Fruit fly (Drosophila melanogaster) whole organism, embryonic: Measurements from ENCODE around the gene CG15891.

Experiments used
- Atf-2 ChIP-seq: fragments of 200-800 bp; sonication (Bioruptor generic); optimal IDR thresholded peaks from 2 replicates; lab custom pipeline; 2016; ENCODE audit warnings: missing biosample characterization, missing genetic modification characterization
- CG11247 ChIP-seq: fragments of 200-800 bp; sonication (Bioruptor generic); IDR thresholded peaks from 2 replicates; pipeline ENCODE4 v1.3.6; 2022; ENCODE audit warnings: missing biosample characterization, missing genetic modification characterization
- CG12219 ChIP-seq: fragments of 200-800 bp; sonication (Bioruptor generic); optimal IDR thresholded peaks from 3 replicates; lab custom pipeline; 2018; ENCODE audit warnings: missing biosample characterization, mild to moderate bottlenecking, missing genetic modification characterization
- CG12391 ChIP-seq: fragments of 200-800 bp; sonication (Bioruptor generic); optimal IDR thresholded peaks from 3 replicates; lab custom pipeline; 2018; ENCODE audit warnings: missing biosample characterization, mild to moderate bottlenecking, missing genetic modification characterization, moderate library complexity
- CG14014 ChIP-seq: fragments of 200-800 bp; sonication (Bioruptor generic); IDR thresholded peaks from 2 replicates; pipeline ENCODE4 v1.3.6; 2022; ENCODE audit warnings: missing biosample characterization, missing genetic modification characterization
- CG17912 ChIP-seq: fragments of 200-800 bp; sonication (Bioruptor generic); optimal IDR thresholded peaks from 2 replicates; lab custom pipeline; 2018; ENCODE audit warnings: missing biosample characterization, mild to moderate bottlenecking, missing genetic modification characterization
- CG18476 ChIP-seq: fragments of 200-800 bp; sonication (Bioruptor generic); optimal IDR thresholded peaks from 2 replicates; lab custom pipeline; 2016; ENCODE audit warnings: missing biosample characterization, mild to moderate bottlenecking, missing genetic modification characterization
- CG2116 ChIP-seq: fragments of 200-800 bp; sonication (Bioruptor generic); optimal IDR thresholded peaks from 3 replicates; lab custom pipeline; 2018; ENCODE audit warnings: missing biosample characterization, mild to moderate bottlenecking, missing genetic modification characterization
- CG2129 ChIP-seq: fragments of 200-800 bp; sonication (Bioruptor generic); IDR thresholded peaks from 2 replicates; pipeline ENCODE4 v1.3.6; 2022; ENCODE audit warnings: missing biosample characterization, missing genetic modification characterization; ENCODE audit not compliant: partially characterized antibody
- CG30020 ChIP-seq: fragments of 200-800 bp; optimal IDR thresholded peaks from 2 replicates; lab custom pipeline; 2019; ENCODE audit warnings: missing biosample characterization, mild to moderate bottlenecking, missing genetic modification characterization, moderate library complexity
- CG30431 ChIP-seq: fragments of 200-800 bp; sonication (Bioruptor generic); optimal IDR thresholded peaks from 2 replicates; lab custom pipeline; 2017; ENCODE audit warnings: missing biosample characterization, missing genetic modification characterization
- CG33213 ChIP-seq: fragments of 200-800 bp; sonication (Bioruptor generic); optimal IDR thresholded peaks from 3 replicates; lab custom pipeline; 2016; ENCODE audit warnings: missing biosample characterization, missing genetic modification characterization
- CG33557 ChIP-seq: fragments of 200-800 bp; sonication (Bioruptor generic); optimal IDR thresholded peaks from 2 replicates; lab custom pipeline; 2019; ENCODE audit warnings: missing biosample characterization, mild to moderate bottlenecking, missing genetic modification characterization, moderate library complexity
- CG4282 ChIP-seq: fragments of 200-800 bp; sonication (Bioruptor generic); optimal IDR thresholded peaks from 2 replicates; lab custom pipeline; 2016; ENCODE audit warnings: missing biosample characterization, missing genetic modification characterization
- CG6272 ChIP-seq: fragments of 200-800 bp; sonication (Bioruptor generic); IDR thresholded peaks from 2 replicates; pipeline ENCODE4 v1.3.6; 2022; ENCODE audit warnings: missing biosample characterization, missing genetic modification characterization
- CG6813 ChIP-seq: fragments of 200-800 bp; sonication (Bioruptor generic); optimal IDR thresholded peaks from 2 replicates; lab custom pipeline; 2017; ENCODE audit warnings: missing biosample characterization, missing genetic modification characterization, mild to moderate bottlenecking, moderate library complexity, missing genetic modification reagents
- CG9727 ChIP-seq: fragments of 200-800 bp; sonication (Bioruptor generic); optimal IDR thresholded peaks from 3 replicates; lab custom pipeline; 2017; ENCODE audit warnings: missing biosample characterization, mild to moderate bottlenecking, missing genetic modification characterization
- CTCF ChIP-seq: fragments of 200-800 bp; sonication (Bioruptor generic); optimal IDR thresholded peaks from 2 replicates; lab custom pipeline; 2017; ENCODE audit warnings: missing biosample characterization, mild to moderate bottlenecking, missing genetic modification characterization, moderate library complexity
- D ChIP-seq, 2 experiments: fragments of 200-800 bp in 1 of 2; fragments of >200 bp in 1 of 2; sonication (Bioruptor generic) in 1 of 2; optimal IDR thresholded peaks; 2 replicates in 1 of 2; 3 replicates in 1 of 2; lab custom pipeline; 2017; ENCODE audit warnings: mild to moderate bottlenecking in 1 of 2, missing biosample characterization in 1 of 2, missing genetic modification characterization in 1 of 2, missing genetic modification reagents in 1 of 2
- D19A ChIP-seq: fragments of 200-800 bp; optimal IDR thresholded peaks from 3 replicates; lab custom pipeline; 2019; ENCODE audit warnings: missing biosample characterization, mild to moderate bottlenecking, missing genetic modification characterization, moderate library complexity
- Dref ChIP-seq: fragments of 200-800 bp; sonication (Bioruptor generic); IDR thresholded peaks from 2 replicates; pipeline ENCODE4 v1.3.6; 2022; ENCODE audit warnings: missing biosample characterization, missing genetic modification characterization
- Eip74EF ChIP-seq, 2 experiments: fragments of 200-800 bp in 1 of 2; fragments of >200 bp in 1 of 2; sonication (Bioruptor generic) in 1 of 2; optimal IDR thresholded peaks; 2 replicates each; lab custom pipeline; 2017 to 2019; ENCODE audit warnings: missing biosample characterization in 2 of 2, missing genetic modification characterization in 2 of 2, mild to moderate bottlenecking in 1 of 2, moderate library complexity in 1 of 2
- Ets97D ChIP-seq: fragments of 200-800 bp; sonication (Bioruptor generic); optimal IDR thresholded peaks from 3 replicates; lab custom pipeline; 2016; ENCODE audit warnings: missing biosample characterization, missing genetic modification characterization
- Fer2 ChIP-seq: fragments of 200-800 bp; sonication (Bioruptor generic); optimal IDR thresholded peaks from 2 replicates; lab custom pipeline; 2018; ENCODE audit warnings: missing biosample characterization, mild to moderate bottlenecking, missing genetic modification characterization, moderate library complexity
- Fer3 ChIP-seq: fragments of 200-800 bp; sonication (Bioruptor generic); optimal IDR thresholded peaks from 2 replicates; lab custom pipeline; 2018; ENCODE audit warnings: missing biosample characterization, mild to moderate bottlenecking, missing genetic modification characterization, moderate library complexity
- MESR4 ChIP-seq: fragments of 200-800 bp; sonication (Bioruptor generic); optimal IDR thresholded peaks from 2 replicates; lab custom pipeline; 2018; ENCODE audit warnings: missing biosample characterization, mild to moderate bottlenecking, missing genetic modification characterization, moderate library complexity
- Oaz ChIP-seq: fragments of 200-800 bp; sonication (Bioruptor generic); IDR thresholded peaks from 2 replicates; pipeline ENCODE4 v1.3.6; 2022; ENCODE audit warnings: missing biosample characterization, missing genetic modification characterization
- Side ChIP-seq: fragments of 200-800 bp; sonication (Bioruptor generic); optimal IDR thresholded peaks from 2 replicates; lab custom pipeline; 2016; ENCODE audit warnings: missing biosample characterization, missing genetic modification characterization
- Trl ChIP-seq, 3 experiments: fragments of >200 bp in 2 of 3; fragments of 200-800 bp in 1 of 3; sonication (Bioruptor generic) in 1 of 3; optimal IDR thresholded peaks; 2 replicates in 1 of 3; 3 replicates in 2 of 3; lab custom pipeline; 2016 to 2017; ENCODE audit warnings: missing biosample characterization in 1 of 3, missing genetic modification characterization in 1 of 3
- Vsx1 ChIP-seq: fragments of 200-800 bp; sonication (Bioruptor generic); optimal IDR thresholded peaks from 2 replicates; lab custom pipeline; 2017; ENCODE audit warnings: missing biosample characterization, mild to moderate bottlenecking, missing genetic modification characterization, missing genetic modification reagents
- bowl ChIP-seq: fragments of 200-800 bp; sonication (Bioruptor generic); IDR thresholded peaks from 2 replicates; pipeline ENCODE4 v1.3.6; 2022; ENCODE audit warnings: missing biosample characterization, missing genetic modification characterization
- crp ChIP-seq, 2 experiments: fragments of 200-800 bp; sonication (Bioruptor generic); optimal IDR thresholded peaks; 2 replicates in 1 of 2; 3 replicates in 1 of 2; lab custom pipeline; 2017; ENCODE audit warnings: missing biosample characterization in 2 of 2, missing genetic modification characterization in 2 of 2, mild to moderate bottlenecking in 1 of 2, moderate library complexity in 1 of 2
- danr ChIP-seq: fragments of 200-800 bp; sonication (Bioruptor generic); IDR thresholded peaks from 2 replicates; pipeline ENCODE4 v1.3.6; 2022; ENCODE audit warnings: missing biosample characterization, missing genetic modification characterization
- dmrt11E ChIP-seq: fragments of 200-800 bp; sonication (Bioruptor generic); optimal IDR thresholded peaks from 3 replicates; lab custom pipeline; 2018; ENCODE audit warnings: missing biosample characterization, mild to moderate bottlenecking, missing genetic modification characterization, moderate library complexity
- exex ChIP-seq: fragments of 200-800 bp; sonication (Bioruptor generic); optimal IDR thresholded peaks from 4 replicates; lab custom pipeline; 2018; ENCODE audit warnings: missing biosample characterization, mild to moderate bottlenecking, missing genetic modification characterization, moderate library complexity
- fu2 ChIP-seq: fragments of 200-800 bp; sonication (Bioruptor generic); optimal IDR thresholded peaks from 2 replicates; lab custom pipeline; 2016; ENCODE audit warnings: missing biosample characterization, missing genetic modification characterization
- gcm ChIP-seq: fragments of 200-800 bp; sonication (Bioruptor generic); optimal IDR thresholded peaks from 2 replicates; lab custom pipeline; 2019; ENCODE audit warnings: missing biosample characterization, mild to moderate bottlenecking, missing genetic modification characterization, moderate library complexity
- hb ChIP-seq: fragments of 200-800 bp; sonication (Bioruptor generic); IDR thresholded peaks from 3 replicates; pipeline ENCODE4 v1.3.6; 2022; ENCODE audit warnings: missing biosample characterization, missing genetic modification characterization; ENCODE audit not compliant: partially characterized antibody
- kni ChIP-seq: fragments of 200-800 bp; sonication (Bioruptor generic); optimal IDR thresholded peaks from 3 replicates; lab custom pipeline; 2017; ENCODE audit warnings: mild to moderate bottlenecking, missing biosample characterization, missing genetic modification reagents, missing genetic modification characterization
- nerfin-2 ChIP-seq: fragments of 200-800 bp; sonication (Bioruptor generic); IDR thresholded peaks from 2 replicates; pipeline ENCODE4 v1.3.6; 2022; ENCODE audit warnings: missing biosample characterization, missing genetic modification characterization; ENCODE audit not compliant: partially characterized antibody
- oc ChIP-seq: fragments of 200-800 bp; sonication (Bioruptor generic); optimal IDR thresholded peaks from 2 replicates; lab custom pipeline; 2018; ENCODE audit warnings: missing biosample characterization, mild to moderate bottlenecking, missing genetic modification characterization, moderate library complexity
- odd ChIP-seq: fragments of 200-800 bp; sonication (Bioruptor generic); optimal IDR thresholded peaks from 2 replicates; lab custom pipeline; 2017; ENCODE audit warnings: missing biosample characterization, mild to moderate bottlenecking, missing genetic modification characterization
- schlank ChIP-seq: fragments of 200-800 bp; sonication (Bioruptor generic); optimal IDR thresholded peaks from 2 replicates; lab custom pipeline; 2018; ENCODE audit warnings: missing biosample characterization, mild to moderate bottlenecking, missing genetic modification characterization
- shn ChIP-seq: fragments of 200-800 bp; sonication (Bioruptor generic); optimal IDR thresholded peaks from 3 replicates; lab custom pipeline; 2016; ENCODE audit warnings: missing biosample characterization, missing genetic modification characterization
- ttk ChIP-seq: fragments of 200-800 bp; sonication (Bioruptor generic); IDR thresholded peaks from 2 replicates; pipeline ENCODE4 v2.1.2; 2022; ENCODE audit warnings: missing biosample characterization, missing genetic modification characterization
- tup ChIP-seq: fragments of 200-800 bp; sonication (Bioruptor generic); optimal IDR thresholded peaks from 2 replicates; lab custom pipeline; 2016; ENCODE audit warnings: missing biosample characterization, mild to moderate bottlenecking, missing genetic modification characterization, moderate library complexity
- yki ChIP-seq: fragments of >200 bp; optimal IDR thresholded peaks from 3 replicates; lab custom pipeline; 2018
- z ChIP-seq: fragments of 200-800 bp; sonication (Bioruptor generic); IDR thresholded peaks from 3 replicates; pipeline ENCODE4 v1.3.6; 2022; ENCODE audit warnings: missing biosample characterization, missing genetic modification characterization
- zen ChIP-seq: fragments of 200-800 bp; sonication (Bioruptor generic); optimal IDR thresholded peaks from 3 replicates; lab custom pipeline; 2018; ENCODE audit warnings: missing biosample characterization, mild to moderate bottlenecking, missing genetic modification characterization, moderate library complexity

Gene CG15891

DNA sequence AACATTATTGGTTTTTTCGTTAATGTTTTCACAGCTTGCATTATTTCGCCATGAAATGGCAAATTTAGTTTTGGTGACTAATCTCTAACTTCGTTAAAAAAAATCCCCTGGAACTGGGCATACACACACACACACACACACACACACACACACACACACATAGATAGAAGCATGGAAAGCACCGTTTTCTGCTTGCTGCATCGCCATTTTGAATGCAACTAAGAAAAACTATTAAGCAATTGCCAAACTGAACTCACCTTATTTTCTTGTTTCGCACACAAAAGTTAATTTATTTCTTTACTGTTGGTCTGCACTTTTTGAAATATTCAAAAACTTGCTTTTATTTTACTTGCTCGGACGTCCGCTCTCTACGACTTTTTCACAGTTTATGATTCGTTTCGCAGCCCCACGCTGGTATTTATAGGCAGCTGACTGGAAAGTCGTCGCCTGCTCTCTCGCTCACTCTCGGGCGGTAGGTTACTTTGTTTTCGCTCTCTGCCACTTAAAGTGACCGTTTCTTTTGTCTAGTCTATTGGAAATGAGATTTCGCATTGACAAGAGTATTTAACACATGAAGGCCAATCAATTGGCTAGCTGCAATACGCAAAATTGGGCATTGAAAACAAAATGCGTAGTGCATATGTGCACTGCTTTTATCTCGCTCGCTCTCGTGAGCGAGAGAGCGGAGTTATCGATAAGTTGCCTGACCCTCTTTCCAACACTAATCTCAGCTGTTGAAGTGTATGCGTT is 16.1 kb downstream of the CG15891 start (continued):
- TF ChIP-seq MESR4 (GFP tag; lab: Kevin White, UChicago) (peak; percentile 96), Fer2 (tag; lab: Kevin White, UChicago) (no peak), Atf-2 (GFP tag; lab: Kevin White, UChicago) (peak; percentile 33), CG30431 (no peak), Eip74EF (GFP tag; optimal IDR thresholded peaks at IDR 0.05; lab: Kevin White, UChicago) (no peak), kni (GFP tag; lab: Kevin White, UChicago) (peak; percentile 40), hb (no peak), CG30020 (tag; lab: Kevin White, UChicago) (no peak), CG2129 (GFP tag; lab: Robert Waterston, UW) (no peak), CG6272 (GFP tag; lab: Robert Waterston, UW) (no peak), CG14014 (no peak), D19A (tag; lab: Kevin White, UChicago) (no peak), Side (peak; percentile 36), CG4282 (GFP tag; lab: Kevin White, UChicago) (no peak), CG33213 (GFP tag; lab: Kevin White, UChicago) (peak; percentile 38), crp (GFP tag; optimal IDR thresholded peaks at IDR 0.05; lab: Kevin White, UChicago) (peak in 1 of 2 experiments; percentile 75), ttk (GFP tag; lab: Robert Waterston, UW) (no peak), CG2116 (GFP tag; lab: Kevin White, UChicago) (no peak), CG18476 (GFP tag; lab: Kevin White, UChicago) (no peak), nerfin-2 (GFP tag; lab: Robert Waterston, UW) (no peak), tup (GFP tag; lab: Kevin White, UChicago) (no peak), CG12219 (GFP tag; lab: Kevin White, UChicago) (no peak), fu2 (no peak), shn (GFP tag; lab: Kevin White, UChicago) (no peak), CG9727 (GFP tag; lab: Kevin White, UChicago) (peak; percentile 46), oc (no peak), Oaz (GFP tag; lab: Robert Waterston, UW) (no peak), z (GFP tag; lab: Robert Waterston, UW) (no peak), exex (tag; lab: Kevin White, UChicago) (no peak), gcm (GFP tag; lab: Kevin White, UChicago) (peak; percentile 10), D (optimal IDR thresholded peaks at IDR 0.05; lab: Kevin White, UChicago) (no peak), D (GFP tag; optimal IDR thresholded peaks at IDR 0.05; lab: Kevin White, UChicago) (no peak), CG11247 (GFP tag; lab: Robert Waterston, UW) (no peak), CG17912 (no peak), CG12391 (tag; lab: Kevin White, UChicago) (peak; percentile 6), zen (no peak), CG6813 (GFP tag; lab: Kevin White, UChicago) (no peak), yki (lab: Kevin White, UChicago) (no peak), danr (GFP tag; lab: Robert Waterston, UW) (no peak), Ets97D (no peak), Fer3 (tag; lab: Kevin White, UChicago) (peak; percentile 9), bowl (GFP tag; lab: Robert Waterston, UW) (no peak), Trl (optimal IDR thresholded peaks at IDR 0.05; lab: Kevin White, UChicago) (peak; percentile 68 to 82), Trl (GFP tag; optimal IDR thresholded peaks at IDR 0.05; lab: Kevin White, UChicago) (peak; percentile 43), Dref (peak; percentile 62), dmrt11E (tag; lab: Kevin White, UChicago) (no peak), odd (GFP tag; lab: Kevin White, UChicago) (no peak), schlank (tag; lab: Kevin White, UChicago) (no peak), Vsx1 (GFP tag; lab: Kevin White, UChicago) (no peak), CTCF (no peak), CG33557 (GFP tag; lab: Kevin White, UChicago) (no peak)
